Fruit fly (Drosophila melanogaster) whole organism, embryonic: Measurements from ENCODE around the gene SsRbeta.

Source experiments
- Adf1 ChIP-seq: fragments of 200-800 bp; sonication (Bioruptor generic); IDR thresholded peaks from 2 replicates; pipeline ENCODE4 v1.3.6; 2022; ENCODE audit warnings: missing biosample characterization, missing genetic modification characterization
- Bdp1 ChIP-seq: fragments of 200-800 bp; sonication (Bioruptor generic); optimal IDR thresholded peaks from 3 replicates; lab custom pipeline; 2016; ENCODE audit warnings: missing biosample characterization, missing genetic modification characterization
- BtbVII ChIP-seq: fragments of 200-800 bp; sonication (Bioruptor generic); optimal IDR thresholded peaks from 3 replicates; lab custom pipeline; 2017; ENCODE audit warnings: missing biosample characterization, mild to moderate bottlenecking, missing genetic modification characterization
- CG10267 ChIP-seq: fragments of 200-800 bp; sonication (Bioruptor generic); optimal IDR thresholded peaks from 2 replicates; lab custom pipeline; 2018; ENCODE audit warnings: missing biosample characterization, mild to moderate bottlenecking, missing genetic modification characterization, moderate library complexity
- CG11456 ChIP-seq: fragments of 200-800 bp; sonication (Bioruptor generic); IDR thresholded peaks from 3 replicates; pipeline ENCODE4 v1.3.6; 2022; ENCODE audit warnings: missing biosample characterization, missing genetic modification characterization
- CG11696 ChIP-seq: fragments of 200-800 bp; sonication (Bioruptor generic); IDR thresholded peaks from 2 replicates; pipeline ENCODE4 v1.3.6; 2022; ENCODE audit warnings: missing biosample characterization, missing genetic modification characterization
- CG12071 ChIP-seq: fragments of 200-800 bp; sonication (Bioruptor generic); optimal IDR thresholded peaks from 3 replicates; lab custom pipeline; 2018; ENCODE audit warnings: missing biosample characterization, mild to moderate bottlenecking, missing genetic modification characterization
- CG16863 ChIP-seq: fragments of 200-800 bp; sonication (Bioruptor generic); optimal IDR thresholded peaks from 3 replicates; lab custom pipeline; 2016; ENCODE audit warnings: missing biosample characterization, missing genetic modification characterization
- CG17612 ChIP-seq: fragments of 200-800 bp; sonication (Bioruptor generic); IDR thresholded peaks from 2 replicates; pipeline ENCODE4 v1.3.6; 2022; ENCODE audit warnings: missing biosample characterization, missing genetic modification characterization
- CG18599 ChIP-seq: fragments of 200-800 bp; sonication (Bioruptor generic); optimal IDR thresholded peaks from 3 replicates; lab custom pipeline; 2017; ENCODE audit warnings: missing biosample characterization, missing genetic modification characterization, mild to moderate bottlenecking, moderate library complexity, missing genetic modification reagents
- CG2120 ChIP-seq: fragments of 200-800 bp; sonication (Bioruptor generic); optimal IDR thresholded peaks from 3 replicates; lab custom pipeline; 2016; ENCODE audit warnings: missing biosample characterization, missing genetic modification characterization
- CG30403 ChIP-seq: fragments of 200-800 bp; sonication (Bioruptor generic); optimal IDR thresholded peaks from 3 replicates; lab custom pipeline; 2016; ENCODE audit warnings: missing biosample characterization, missing genetic modification characterization
- CG31224 ChIP-seq: fragments of 200-800 bp; sonication (Bioruptor generic); IDR thresholded peaks from 2 replicates; pipeline ENCODE4 v1.3.6; 2022; ENCODE audit warnings: missing biosample characterization, missing genetic modification characterization
- CG31365 ChIP-seq: fragments of 200-800 bp; sonication (Bioruptor generic); optimal IDR thresholded peaks from 2 replicates; lab custom pipeline; 2018; ENCODE audit warnings: missing biosample characterization, mild to moderate bottlenecking, missing genetic modification characterization
- CG32767 ChIP-seq: fragments of 200-800 bp; sonication (Bioruptor generic); IDR thresholded peaks from 2 replicates; pipeline ENCODE4 v1.3.6; 2022; ENCODE audit warnings: missing biosample characterization, missing genetic modification characterization
- CG3281 ChIP-seq: fragments of 200-800 bp; sonication (Bioruptor generic); optimal IDR thresholded peaks from 3 replicates; lab custom pipeline; 2017; ENCODE audit warnings: missing biosample characterization, mild to moderate bottlenecking, missing genetic modification characterization
- CG34376 ChIP-seq: fragments of 200-800 bp; sonication (Bioruptor generic); optimal IDR thresholded peaks from 2 replicates; lab custom pipeline; 2018; ENCODE audit warnings: missing biosample characterization, mild to moderate bottlenecking, missing genetic modification characterization
- CG4820 ChIP-seq: fragments of 200-800 bp; sonication (Bioruptor generic); optimal IDR thresholded peaks from 3 replicates; lab custom pipeline; 2016; ENCODE audit warnings: missing biosample characterization, missing genetic modification characterization
- CG6854 ChIP-seq: fragments of 200-800 bp; sonication (Bioruptor generic); optimal IDR thresholded peaks from 3 replicates; lab custom pipeline; 2017; ENCODE audit warnings: missing biosample characterization, mild to moderate bottlenecking, missing genetic modification characterization
- CG7987 ChIP-seq: fragments of 200-800 bp; sonication (Bioruptor generic); optimal IDR thresholded peaks from 2 replicates; lab custom pipeline; 2018; ENCODE audit warnings: missing biosample characterization, mild to moderate bottlenecking, missing genetic modification characterization, moderate library complexity
- CG8924 ChIP-seq: fragments of 200-800 bp; optimal IDR thresholded peaks from 3 replicates; lab custom pipeline; 2019; ENCODE audit warnings: missing biosample characterization, mild to moderate bottlenecking, missing genetic modification characterization, moderate library complexity
- CG9215 ChIP-seq: fragments of 200-800 bp; sonication (Bioruptor generic); IDR thresholded peaks from 2 replicates; pipeline ENCODE4 v1.3.6; 2022; ENCODE audit warnings: missing biosample characterization, missing genetic modification characterization
- CG9727 ChIP-seq: fragments of 200-800 bp; sonication (Bioruptor generic); optimal IDR thresholded peaks from 3 replicates; lab custom pipeline; 2017; ENCODE audit warnings: missing biosample characterization, mild to moderate bottlenecking, missing genetic modification characterization
- CG9817 ChIP-seq: fragments of 200-800 bp; sonication (Bioruptor generic); optimal IDR thresholded peaks from 2 replicates; lab custom pipeline; 2018; ENCODE audit warnings: missing biosample characterization, mild to moderate bottlenecking, missing genetic modification characterization, moderate library complexity
- Chrac-16 ChIP-seq: fragments of 200-800 bp; sonication (Bioruptor generic); optimal IDR thresholded peaks from 3 replicates; lab custom pipeline; 2016; ENCODE audit warnings: missing biosample characterization, missing genetic modification characterization
- D ChIP-seq, 2 experiments: fragments of 200-800 bp in 1 of 2; fragments of >200 bp in 1 of 2; sonication (Bioruptor generic) in 1 of 2; optimal IDR thresholded peaks; 2 replicates in 1 of 2; 3 replicates in 1 of 2; lab custom pipeline; 2017; ENCODE audit warnings: mild to moderate bottlenecking in 1 of 2, missing biosample characterization in 1 of 2, missing genetic modification characterization in 1 of 2, missing genetic modification reagents in 1 of 2
- Dll ChIP-seq: fragments of 200-800 bp; sonication (Bioruptor generic); IDR thresholded peaks from 4 replicates; pipeline ENCODE4 v1.3.6; 2022; ENCODE audit warnings: missing biosample characterization, missing genetic modification characterization; ENCODE audit not compliant: partially characterized antibody
- Gsc ChIP-seq: fragments of 200-800 bp; sonication (Bioruptor generic); IDR thresholded peaks from 2 replicates; pipeline ENCODE4 v1.3.6; 2022; ENCODE audit warnings: missing biosample characterization, missing genetic modification characterization
- NC2β ChIP-seq: fragments of 200-800 bp; sonication (Bioruptor generic); optimal IDR thresholded peaks from 2 replicates; lab custom pipeline; 2016; ENCODE audit warnings: missing biosample characterization, missing genetic modification characterization
- NfI ChIP-seq: fragments of 200-800 bp; sonication (Bioruptor generic); optimal IDR thresholded peaks from 3 replicates; lab custom pipeline; 2018; ENCODE audit warnings: missing biosample characterization, mild to moderate bottlenecking, missing genetic modification characterization, moderate library complexity
- Trl ChIP-seq, 3 experiments: fragments of >200 bp in 2 of 3; fragments of 200-800 bp in 1 of 3; sonication (Bioruptor generic) in 1 of 3; optimal IDR thresholded peaks; 2 replicates in 1 of 3; 3 replicates in 2 of 3; lab custom pipeline; 2016 to 2017; ENCODE audit warnings: missing biosample characterization in 1 of 3, missing genetic modification characterization in 1 of 3
- al ChIP-seq: fragments of 200-800 bp; sonication (Bioruptor generic); IDR thresholded peaks from 2 replicates; pipeline ENCODE4 v1.3.6; 2022; ENCODE audit warnings: missing biosample characterization, missing genetic modification characterization
- ash1 ChIP-seq: fragments of 200-800 bp; sonication (Bioruptor generic); optimal IDR thresholded peaks from 2 replicates; lab custom pipeline; 2018; ENCODE audit warnings: missing biosample characterization, mild to moderate bottlenecking, missing genetic modification characterization
- cad ChIP-seq: fragments of >200 bp; optimal IDR thresholded peaks from 2 replicates; lab custom pipeline; 2017; ENCODE audit warnings: missing biosample characterization, missing genetic modification characterization
- cg ChIP-seq: fragments of 200-800 bp; sonication (Bioruptor generic); optimal IDR thresholded peaks from 3 replicates; lab custom pipeline; 2019; ENCODE audit warnings: missing biosample characterization, mild to moderate bottlenecking, missing genetic modification characterization, moderate library complexity
- dati ChIP-seq: fragments of 200-800 bp; sonication (Bioruptor generic); IDR thresholded peaks from 2 replicates; pipeline ENCODE4 v1.3.6; 2022; ENCODE audit warnings: missing biosample characterization, missing genetic modification characterization
- dpn ChIP-seq, 2 experiments: fragments of 200-800 bp; sonication (Bioruptor generic); optimal IDR thresholded peaks; 3 replicates each; lab custom pipeline; 2016; ENCODE audit warnings: missing biosample characterization in 2 of 2, missing genetic modification characterization in 2 of 2
- emc ChIP-seq: fragments of 200-800 bp; sonication (Bioruptor generic); optimal IDR thresholded peaks from 2 replicates; lab custom pipeline; 2016; ENCODE audit warnings: missing biosample characterization, missing genetic modification characterization
- eve ChIP-seq, 2 experiments: fragments of >200 bp; optimal IDR thresholded peaks; 2 replicates each; lab custom pipeline; 2017; ENCODE audit warnings: missing biosample characterization in 2 of 2, missing genetic modification characterization in 2 of 2
- knrl ChIP-seq: fragments of 200-800 bp; sonication (Bioruptor generic); IDR thresholded peaks from 3 replicates; pipeline ENCODE4 v1.3.6; 2022; ENCODE audit warnings: missing biosample characterization, missing genetic modification characterization; ENCODE audit not compliant: partially characterized antibody
- onecut ChIP-seq: fragments of 200-800 bp; sonication (Bioruptor generic); IDR thresholded peaks from 2 replicates; pipeline ENCODE4 v1.3.6; 2022; ENCODE audit warnings: missing biosample characterization, missing genetic modification characterization
- pan ChIP-seq, 4 experiments: fragments of >200 bp in 3 of 4; fragments of 200-800 bp in 1 of 4; sonication (Bioruptor generic) in 1 of 4; optimal IDR thresholded peaks in 3 of 4; IDR thresholded peaks in 1 of 4; 2 replicates each; pipeline versions ENCODE4 v1.3.6 to Lab custom; 2017 to 2022; ENCODE audit warnings: missing biosample characterization in 2 of 4, missing genetic modification characterization in 2 of 4, mixed read lengths in 1 of 4
- pfk ChIP-seq: fragments of 200-800 bp; sonication (Bioruptor generic); optimal IDR thresholded peaks from 2 replicates; lab custom pipeline; 2018; ENCODE audit warnings: missing biosample characterization, mild to moderate bottlenecking, missing genetic modification characterization, moderate library complexity
- salm ChIP-seq: fragments of 200-800 bp; sonication (Bioruptor generic); optimal IDR thresholded peaks from 2 replicates; lab custom pipeline; 2018; ENCODE audit warnings: missing biosample characterization, mild to moderate bottlenecking, missing genetic modification characterization
- schlank ChIP-seq: fragments of 200-800 bp; sonication (Bioruptor generic); optimal IDR thresholded peaks from 2 replicates; lab custom pipeline; 2018; ENCODE audit warnings: missing biosample characterization, mild to moderate bottlenecking, missing genetic modification characterization
- sisA ChIP-seq: fragments of 200-800 bp; sonication (Bioruptor generic); IDR thresholded peaks from 2 replicates; pipeline ENCODE4 v1.3.6; 2022; ENCODE audit warnings: missing biosample characterization, missing genetic modification characterization
- usp ChIP-seq: fragments of >200 bp; optimal IDR thresholded peaks from 2 replicates; lab custom pipeline; 2017; ENCODE audit warnings: missing biosample characterization, missing genetic modification characterization
- z ChIP-seq: fragments of 200-800 bp; sonication (Bioruptor generic); IDR thresholded peaks from 3 replicates; pipeline ENCODE4 v1.3.6; 2022; ENCODE audit warnings: missing biosample characterization, missing genetic modification characterization
- zen2 ChIP-seq: fragments of 200-800 bp; sonication (Bioruptor generic); IDR thresholded peaks from 3 replicates; pipeline ENCODE4 v1.3.6; 2022; ENCODE audit warnings: missing biosample characterization, missing genetic modification characterization; ENCODE audit not compliant: partially characterized antibody

Gene SsRbeta

dm6 chr3L:16087323-16087816 is 42.0 kb upstream of the SsRbeta start, which contains the start of gene Tasp1 (continued):
- TF ChIP-seq BtbVII (GFP tag; lab: Kevin White, UChicago) (no peak), onecut (GFP tag; lab: Robert Waterston, UW) (peak; percentile 54), dati (GFP tag; lab: Robert Waterston, UW) (no peak), dpn (GFP tag; optimal IDR thresholded peaks at IDR 0.05; lab: Kevin White, UChicago) (peak in 1 of 2 experiments; percentile 55), CG6854 (no peak), CG3281 (peak; percentile 43), CG18599 (GFP tag; lab: Kevin White, UChicago) (peak; percentile 54), NfI (GFP tag; lab: Kevin White, UChicago) (peak; percentile 45), Trl (optimal IDR thresholded peaks at IDR 0.05; lab: Kevin White, UChicago) (no peak), Trl (GFP tag; optimal IDR thresholded peaks at IDR 0.05; lab: Kevin White, UChicago) (no peak), usp (GFP tag; lab: Kevin White, UChicago) (no peak), CG7987 (GFP tag; lab: Kevin White, UChicago) (no peak), CG17612 (GFP tag; lab: Robert Waterston, UW) (no peak), CG2120 (peak; percentile 60), knrl (no peak; the same call in 2 of the 3 replicates), CG9215 (GFP tag; lab: Robert Waterston, UW) (no peak), z (GFP tag; lab: Robert Waterston, UW) (no peak), CG16863 (GFP tag; lab: Kevin White, UChicago) (no peak), CG11696 (no peak), CG10267 (tag; lab: Kevin White, UChicago) (peak; percentile 70), D (optimal IDR thresholded peaks at IDR 0.05; lab: Kevin White, UChicago) (no peak), D (GFP tag; optimal IDR thresholded peaks at IDR 0.05; lab: Kevin White, UChicago) (no peak), CG11456 (GFP tag; lab: Robert Waterston, UW) (no peak), cad (GFP tag; lab: Kevin White, UChicago) (no peak), CG9727 (GFP tag; lab: Kevin White, UChicago) (peak; percentile 66), CG31365 (tag; lab: Kevin White, UChicago) (no peak), CG12071 (GFP tag; lab: Kevin White, UChicago) (no peak), CG4820 (GFP tag; lab: Kevin White, UChicago) (peak; percentile 36), CG9817 (tag; lab: Kevin White, UChicago) (peak; percentile 41), CG31224 (GFP tag; lab: Robert Waterston, UW) (peak; percentile 60), al (peak; percentile 52; the same call in 1 of the 2 replicates), CG30403 (GFP tag; lab: Kevin White, UChicago) (peak; percentile 63), Chrac-16 (GFP tag; lab: Kevin White, UChicago) (peak; percentile 50), cg (GFP tag; lab: Kevin White, UChicago) (no peak), ash1 (GFP tag; lab: Kevin White, UChicago) (no peak), NC2β (GFP tag; lab: Kevin White, UChicago) (no peak), eve (GFP tag; optimal IDR thresholded peaks at IDR 0.05; lab: Kevin White, UChicago) (no peak), Adf1 (GFP tag; lab: Robert Waterston, UW) (peak; percentile 50; the same call in 1 of the 2 replicates), zen2 (GFP tag; lab: Robert Waterston, UW) (no peak), Bdp1 (GFP tag; lab: Kevin White, UChicago) (peak; percentile 20), CG34376 (GFP tag; lab: Kevin White, UChicago) (no peak), Dll (GFP tag; lab: Robert Waterston, UW) (no peak; the same call in 2 of the 4 replicates), emc (GFP tag; lab: Kevin White, UChicago) (no peak), sisA (GFP tag; lab: Robert Waterston, UW) (no peak), CG32767 (GFP tag; lab: Robert Waterston, UW) (peak; percentile 52; the same call in 1 of the 2 replicates), pan (optimal IDR thresholded peaks at IDR 0.05; lab: Kevin White, UChicago) (no peak), pan (GFP tag; optimal IDR thresholded peaks at IDR 0.05 in 1 of 2, IDR thresholded peaks at IDR 0.05 in 1 of 2) (peak in 1 of 2 experiments; percentile 87), Gsc (GFP tag; lab: Robert Waterston, UW) (no peak), CG8924 (tag; lab: Kevin White, UChicago) (peak; percentile 78), salm (tag; lab: Kevin White, UChicago) (peak; percentile 39), pfk (GFP tag; lab: Kevin White, UChicago) (no peak), schlank (no peak)
